Fruit fly (Drosophila melanogaster): ENCODE results near the gene Uros1.

Uros1 gene

dm6 chrX:8896080-8896479 lies 4.0 kb downstream of the Uros1 start (continued):
- TF ChIP-seq tio (GFP tag; optimal IDR thresholded peaks at IDR 0.05) (peak; percentile 86), CG11696 (GFP tag; IDR thresholded peaks at IDR 0.05) (peak; percentile 80), CG7357 (GFP tag; IDR thresholded peaks at IDR 0.05) (peak; percentile 88), schlank (tag; optimal IDR thresholded peaks at IDR 0.05) (peak; percentile 88), sob (GFP tag; IDR thresholded peaks at IDR 0.05) (peak; percentile 96), CG6175 (GFP tag; IDR thresholded peaks at IDR 0.05) (peak; percentile 93), odd (GFP tag; optimal IDR thresholded peaks at IDR 0.05) (peak; percentile 87), prd (optimal IDR thresholded peaks at IDR 0.05) (no peak), prd (GFP tag; IDR thresholded peaks at IDR 0.05) (peak; percentile 98), Fer1 (GFP tag; optimal IDR thresholded peaks at IDR 0.05) (peak; percentile 92), maf-S (GFP tag; optimal IDR thresholded peaks at IDR 0.05) (peak; percentile 50), CG1832 (GFP tag; optimal IDR thresholded peaks at IDR 0.05) (peak; percentile 21), chm (GFP tag; IDR thresholded peaks at IDR 0.05) (peak; percentile 95), CG12299 (tag; optimal IDR thresholded peaks at IDR 0.05) (peak; percentile 84), Side (GFP tag; optimal IDR thresholded peaks at IDR 0.05) (peak; percentile 59), CG6813 (GFP tag; optimal IDR thresholded peaks at IDR 0.05) (peak; percentile 91), zfh1 (GFP tag; IDR thresholded peaks at IDR 0.05) (peak; percentile 97), CG12071 (GFP tag; optimal IDR thresholded peaks at IDR 0.05) (peak; percentile 94), CG17359 (tag; optimal IDR thresholded peaks at IDR 0.05) (peak; percentile 97), CG10274 (GFP tag; optimal IDR thresholded peaks at IDR 0.05) (peak; percentile 84), CG7963 (GFP tag; IDR thresholded peaks at IDR 0.05; ENCODE audit: partially characterized antibody) (no peak), CG2202 (tag; optimal IDR thresholded peaks at IDR 0.05) (peak; percentile 84), CG17328 (GFP tag; IDR thresholded peaks at IDR 0.05) (peak; percentile 95), Xbp1 (GFP tag; optimal IDR thresholded peaks at IDR 0.05) (peak; percentile 95), pho (GFP tag; optimal IDR thresholded peaks at IDR 0.05) (peak; percentile 63), Sry-δ (GFP tag; optimal IDR thresholded peaks at IDR 0.05) (no peak), nerfin-1 (tag; optimal IDR thresholded peaks at IDR 0.05) (peak; percentile 90), CG13123 (GFP tag; optimal IDR thresholded peaks at IDR 0.05) (peak; percentile 88), CG9215 (GFP tag; IDR thresholded peaks at IDR 0.05) (peak; percentile 89), trem (tag; optimal IDR thresholded peaks at IDR 0.05) (peak; percentile 77), CG12769 (tag; optimal IDR thresholded peaks at IDR 0.05) (peak; percentile 98), nau (GFP tag; optimal IDR thresholded peaks at IDR 0.05) (peak; percentile 88), pros (GFP tag; optimal IDR thresholded peaks at IDR 0.05) (no peak), CG10431 (GFP tag; optimal IDR thresholded peaks at IDR 0.05) (peak; percentile 85), her (GFP tag; optimal IDR thresholded peaks at IDR 0.05) (peak; percentile 32), fru (optimal IDR thresholded peaks at IDR 0.05) (no peak), psq (GFP tag; optimal IDR thresholded peaks at IDR 0.05) (peak; percentile 86), CG30020 (tag; optimal IDR thresholded peaks at IDR 0.05) (peak; percentile 55), CG6765 (GFP tag; optimal IDR thresholded peaks at IDR 0.05) (peak; percentile 75), CG32767 (GFP tag; IDR thresholded peaks at IDR 0.05) (peak; percentile 93), Gug (GFP tag; IDR thresholded peaks at IDR 0.05) (peak; percentile 93), CG1233 (GFP tag; optimal IDR thresholded peaks at IDR 0.05) (peak; percentile 91), emc (GFP tag; optimal IDR thresholded peaks at IDR 0.05) (peak; percentile 46), Oli (tag; optimal IDR thresholded peaks at IDR 0.05) (peak; percentile 96), CG16863 (GFP tag; optimal IDR thresholded peaks at IDR 0.05) (peak; percentile 49), CG11560 (tag; IDR thresholded peaks at IDR 0.05) (peak; percentile 85), Sox100B (GFP tag; optimal IDR thresholded peaks at IDR 0.05) (peak; percentile 90), slou (GFP tag; optimal IDR thresholded peaks at IDR 0.05) (peak; percentile 85), z (GFP tag; IDR thresholded peaks at IDR 0.05) (peak; percentile 70; the same call in 2 of the 3 replicates), Jarid2 (GFP tag; optimal IDR thresholded peaks at IDR 0.05) (peak; percentile 76), Blimp-1 (GFP tag; optimal IDR thresholded peaks at IDR 0.05) (peak; percentile 91), CG8281 (tag; optimal IDR thresholded peaks at IDR 0.05) (peak; percentile 82)

Data from whole organism, embryonic.